Worm (Caenorhabditis elegans) whole organism, L2 larva: ENCODE results near the gene acaa-2.

ENCODE experiments used
- C34F6.9 ChIP-seq: fragments of 150-350 bp; optimal IDR thresholded peaks from 2 replicates; lab custom pipeline; 2014; ENCODE audit warnings: missing biosample characterization, missing genetic modification characterization
- F13H6.1 ChIP-seq: sonication (generic microtip); optimal IDR thresholded peaks from 2 replicates; lab custom pipeline; 2016; ENCODE audit warnings: missing genetic modification characterization, missing compliant biosample characterization
- R02D3.7 ChIP-seq: fragments of 150-350 bp; optimal IDR thresholded peaks from 2 replicates; lab custom pipeline; 2014; ENCODE audit warnings: missing biosample characterization, missing genetic modification characterization
- Y55F3AM.14 ChIP-seq: fragments of 200-800 bp; sonication (Bioruptor generic); optimal IDR thresholded peaks from 2 replicates; lab custom pipeline; 2018; ENCODE audit warnings: mild to moderate bottlenecking, missing genetic modification characterization, missing compliant biosample characterization
- ZK546.5 ChIP-seq: sonication (generic microtip); optimal IDR thresholded peaks from 2 replicates; lab custom pipeline; 2017; ENCODE audit warnings: missing biosample characterization, missing genetic modification characterization
- alr-1 ChIP-seq: fragments of 150-350 bp; optimal IDR thresholded peaks from 2 replicates; lab custom pipeline; 2014; ENCODE audit warnings: missing biosample characterization, missing genetic modification characterization
- aly-2 ChIP-seq: fragments of 150-350 bp; optimal IDR thresholded peaks from 2 replicates; lab custom pipeline; 2014; ENCODE audit warnings: missing biosample characterization, missing genetic modification characterization
- ama-1 ChIP-seq: fragments of 150-350 bp; optimal IDR thresholded peaks from 2 replicates; lab custom pipeline; 2018; ENCODE audit warnings: inconsistent platforms
- blmp-1 ChIP-seq: sonication (generic microtip); optimal IDR thresholded peaks from 2 replicates; lab custom pipeline; 2017; ENCODE audit warnings: missing genetic modification characterization, mild to moderate bottlenecking, missing compliant biosample characterization, antibody characterized with exemption, moderate library complexity; ENCODE audit not compliant: insufficient read depth
- ceh-16 ChIP-seq: fragments of 150-350 bp; optimal IDR thresholded peaks from 2 replicates; lab custom pipeline; 2014; ENCODE audit warnings: missing biosample characterization, missing genetic modification characterization
- ceh-82 ChIP-seq: fragments of 150-350 bp; optimal IDR thresholded peaks from 2 replicates; lab custom pipeline; 2014; ENCODE audit warnings: missing biosample characterization, missing genetic modification characterization
- crh-2 ChIP-seq: sonication (generic microtip); optimal IDR thresholded peaks from 2 replicates; lab custom pipeline; 2017; ENCODE audit warnings: missing biosample characterization, missing genetic modification characterization
- dmd-4 ChIP-seq: sonication (generic microtip); optimal IDR thresholded peaks from 2 replicates; lab custom pipeline; 2017; ENCODE audit warnings: missing biosample characterization, missing genetic modification characterization
- egl-27 ChIP-seq: sonication (generic microtip); optimal IDR thresholded peaks from 3 replicates; lab custom pipeline; 2017; ENCODE audit warnings: missing biosample characterization, missing genetic modification reagents, missing genetic modification characterization
- elt-1 ChIP-seq: fragments of 150-350 bp; optimal IDR thresholded peaks from 2 replicates; lab custom pipeline; 2014; ENCODE audit warnings: missing biosample characterization, missing genetic modification characterization
- elt-3 ChIP-seq: sonication (generic microtip); optimal IDR thresholded peaks from 2 replicates; lab custom pipeline; 2017; ENCODE audit warnings: missing biosample characterization, missing genetic modification characterization
- fos-1 ChIP-seq: fragments of 150-350 bp; optimal IDR thresholded peaks from 2 replicates; lab custom pipeline; 2014; ENCODE audit warnings: missing biosample characterization, missing genetic modification characterization
- gmeb-1 ChIP-seq: fragments of 150-350 bp; optimal IDR thresholded peaks from 2 replicates; lab custom pipeline; 2014; ENCODE audit warnings: missing biosample characterization, missing genetic modification characterization
- lin-11 ChIP-seq: fragments of 150-350 bp; sonication (generic microtip); optimal IDR thresholded peaks from 2 replicates; lab custom pipeline; 2014; ENCODE audit warnings: missing biosample characterization, missing genetic modification characterization, inconsistent platforms, mixed read lengths
- lin-13 ChIP-seq: fragments of 150-350 bp; optimal IDR thresholded peaks from 2 replicates; lab custom pipeline; 2014; ENCODE audit warnings: missing biosample characterization, missing genetic modification reagents, missing genetic modification characterization
- lin-39 ChIP-seq: fragments of 150-350 bp; optimal IDR thresholded peaks from 2 replicates; lab custom pipeline; 2014; ENCODE audit warnings: missing biosample characterization, missing genetic modification reagents, missing genetic modification characterization
- lsy-2 ChIP-seq, 2 experiments: fragments of 150-350 bp in 1 of 2; sonication (generic microtip) in 1 of 2; optimal IDR thresholded peaks; 2 replicates each; lab custom pipeline; 2014 to 2017; ENCODE audit warnings: missing biosample characterization in 2 of 2, missing genetic modification characterization in 2 of 2
- mab-5 ChIP-seq: fragments of 150-350 bp; optimal IDR thresholded peaks from 2 replicates; lab custom pipeline; 2014; ENCODE audit warnings: missing biosample characterization, missing genetic modification characterization
- mbf-1 ChIP-seq: sonication (generic microtip); optimal IDR thresholded peaks from 2 replicates; lab custom pipeline; 2017; ENCODE audit warnings: missing biosample characterization, missing genetic modification characterization
- mdl-1 ChIP-seq, 2 experiments: fragments of 150-350 bp in 1 of 2; sonication (generic microtip) in 1 of 2; optimal IDR thresholded peaks; 2 replicates each; lab custom pipeline; 2017; ENCODE audit warnings: missing biosample characterization in 2 of 2, missing genetic modification characterization in 2 of 2
- nhr-10 ChIP-seq: sonication (generic microtip); optimal IDR thresholded peaks from 2 replicates; lab custom pipeline; 2017; ENCODE audit warnings: missing biosample characterization, missing genetic modification characterization
- nhr-11 ChIP-seq: fragments of 150-350 bp; optimal IDR thresholded peaks from 2 replicates; lab custom pipeline; 2014; ENCODE audit warnings: missing biosample characterization, missing genetic modification characterization
- nhr-12 ChIP-seq: fragments of 150-350 bp; optimal IDR thresholded peaks from 2 replicates; lab custom pipeline; 2014; ENCODE audit warnings: missing biosample characterization, missing genetic modification characterization
- nhr-129 ChIP-seq: fragments of 150-350 bp; optimal IDR thresholded peaks from 2 replicates; lab custom pipeline; 2014; ENCODE audit warnings: missing biosample characterization, missing genetic modification characterization
- nhr-21 ChIP-seq: fragments of 150-350 bp; optimal IDR thresholded peaks from 2 replicates; lab custom pipeline; 2014; ENCODE audit warnings: missing biosample characterization, missing genetic modification characterization
- nhr-23 ChIP-seq: fragments of 150-350 bp; optimal IDR thresholded peaks from 2 replicates; lab custom pipeline; 2014; ENCODE audit warnings: missing biosample characterization, missing genetic modification reagents, missing genetic modification characterization
- nhr-237 ChIP-seq: fragments of 150-350 bp; optimal IDR thresholded peaks from 2 replicates; lab custom pipeline; 2014; ENCODE audit warnings: missing biosample characterization, missing genetic modification characterization
- nhr-25 ChIP-seq: fragments of 150-350 bp; sonication (generic microtip); optimal IDR thresholded peaks from 3 replicates; lab custom pipeline; 2014; ENCODE audit warnings: missing biosample characterization, missing genetic modification characterization
- nhr-6 ChIP-seq: fragments of 150-350 bp; optimal IDR thresholded peaks from 2 replicates; lab custom pipeline; 2014; ENCODE audit warnings: missing biosample characterization, missing genetic modification characterization
- nhr-77 ChIP-seq: fragments of 150-350 bp; optimal IDR thresholded peaks from 2 replicates; lab custom pipeline; 2014; ENCODE audit warnings: missing biosample characterization, missing genetic modification characterization
- peb-1 ChIP-seq: fragments of 150-350 bp; optimal IDR thresholded peaks from 2 replicates; lab custom pipeline; 2014; ENCODE audit warnings: missing biosample characterization, missing genetic modification characterization
- sem-4 ChIP-seq: fragments of 150-350 bp; optimal IDR thresholded peaks from 2 replicates; lab custom pipeline; 2014; ENCODE audit warnings: missing biosample characterization, missing genetic modification reagents, missing genetic modification characterization
- skn-1 ChIP-seq: sonication (generic microtip); optimal IDR thresholded peaks from 2 replicates; lab custom pipeline; 2017; ENCODE audit warnings: missing biosample characterization, missing genetic modification characterization
- sma-3 ChIP-seq: sonication (generic microtip); optimal IDR thresholded peaks from 2 replicates; lab custom pipeline; 2016; ENCODE audit warnings: missing genetic modification reagents, missing genetic modification characterization, missing compliant biosample characterization
- sma-9 ChIP-seq, 2 experiments: fragments of 150-350 bp in 1 of 2; sonication (generic microtip) in 1 of 2; optimal IDR thresholded peaks; 2 replicates each; lab custom pipeline; 2014 to 2016; ENCODE audit warnings: missing genetic modification characterization in 2 of 2, mild to moderate bottlenecking in 1 of 2, missing biosample characterization in 1 of 2, missing compliant biosample characterization in 1 of 2, missing genetic modification reagents in 1 of 2, moderate library complexity in 1 of 2
- snpc-4 ChIP-seq: fragments of 150-350 bp; optimal IDR thresholded peaks from 2 replicates; lab custom pipeline; 2014; ENCODE audit warnings: missing biosample characterization, missing genetic modification characterization
- unc-39 ChIP-seq: fragments of 150-350 bp; optimal IDR thresholded peaks from 2 replicates; lab custom pipeline; 2014; ENCODE audit warnings: missing biosample characterization, missing genetic modification characterization
- unc-55 ChIP-seq: fragments of 150-350 bp; sonication (generic microtip); optimal IDR thresholded peaks from 3 replicates; lab custom pipeline; 2014; ENCODE audit warnings: missing biosample characterization, missing genetic modification reagents, missing genetic modification characterization
- unc-62 ChIP-seq: fragments of 150-350 bp; optimal IDR thresholded peaks from 2 replicates; lab custom pipeline; 2014; ENCODE audit warnings: missing biosample characterization, missing genetic modification reagents, missing genetic modification characterization
- zag-1 ChIP-seq: fragments of 150-350 bp; optimal IDR thresholded peaks from 2 replicates; lab custom pipeline; 2014; ENCODE audit warnings: missing biosample characterization, missing genetic modification characterization
- ztf-1 ChIP-seq: fragments of 200-800 bp; sonication (Bioruptor generic); conservative IDR thresholded peaks from 2 replicates; pipeline ENCODE4 v1.3.6; 2022; ENCODE audit warnings: missing genetic modification characterization, missing compliant biosample characterization
- ztf-11 ChIP-seq: sonication (generic microtip); optimal IDR thresholded peaks from 2 replicates; lab custom pipeline; 2017; ENCODE audit warnings: missing biosample characterization, missing genetic modification characterization
- ztf-4 ChIP-seq: fragments of 150-350 bp; optimal IDR thresholded peaks from 2 replicates; lab custom pipeline; 2014; ENCODE audit warnings: missing biosample characterization, missing genetic modification characterization

acaa-2 gene

DNA sequence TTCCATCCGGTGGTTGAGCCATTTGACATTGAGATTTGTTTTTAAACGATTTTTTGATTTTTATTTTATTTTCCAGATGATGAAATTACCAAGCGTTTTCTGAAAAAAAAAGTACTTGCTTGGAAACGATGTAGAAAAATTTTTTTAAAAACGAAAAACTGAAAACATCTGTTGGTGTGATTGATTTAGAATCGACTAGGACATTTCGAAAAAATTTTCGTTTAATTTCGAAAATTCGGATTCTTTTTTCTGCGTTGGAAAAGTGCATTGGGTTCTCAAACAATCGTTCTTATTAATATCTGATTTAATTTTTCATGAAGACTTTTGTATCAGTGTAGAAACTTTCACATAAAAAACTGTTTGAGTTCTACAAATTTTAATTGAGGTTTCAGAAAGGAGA is 14.5 kb downstream of the acaa-2 start, which contains the start of gene F53A2.9:
TSS of gene F53A2.9 (minus strand) at position 101 of the 400 bp plus-strand sequence.
- TF ChIP-seq unc-62 (GFP tag; lab: Kevin White, UChicago) (no peak), ztf-1 (no peak), nhr-21 (tag; lab: Kevin White, UChicago) (no peak), blmp-1 (tag; lab: Kevin White, UChicago) (no peak), elt-3 (tag; lab: Kevin White, UChicago) (no peak), Y55F3AM.14 (no peak), dmd-4 (tag; lab: Kevin White, UChicago) (no peak), nhr-10 (tag; lab: Kevin White, UChicago) (no peak), C34F6.9 (tag; lab: Kevin White, UChicago) (no peak), mbf-1 (tag; lab: Kevin White, UChicago) (no peak), nhr-129 (no peak), mab-5 (no peak), gmeb-1 (tag; lab: Kevin White, UChicago) (no peak), peb-1 (tag; lab: Kevin White, UChicago) (no peak), zag-1 (tag; lab: Kevin White, UChicago) (no peak), nhr-25 (tag; lab: Kevin White, UChicago) (no peak), nhr-12 (tag; lab: Kevin White, UChicago) (no peak), nhr-23 (tag; lab: Kevin White, UChicago) (no peak), aly-2 (tag; lab: Kevin White, UChicago) (no peak)

DNA sequence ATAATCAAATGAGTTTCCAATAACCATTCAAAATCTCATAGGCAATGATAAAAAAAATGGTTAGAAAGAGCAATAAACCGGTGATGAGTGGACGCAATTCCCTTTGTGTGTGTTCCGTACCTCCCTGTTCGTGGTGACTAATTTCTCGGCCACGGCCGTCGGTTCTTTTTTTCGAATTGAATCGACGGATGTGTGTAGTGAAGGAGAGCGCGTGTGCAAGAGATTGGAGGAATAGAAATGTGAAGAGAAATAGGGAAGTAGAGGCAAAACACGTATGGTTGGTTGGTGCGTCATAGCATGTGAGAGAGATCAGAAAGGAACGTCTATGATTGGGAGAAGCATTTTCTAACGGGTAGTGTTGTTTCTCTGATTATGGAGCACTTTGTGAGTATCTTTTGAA is 15.1 kb downstream of the acaa-2 start:
- TF ChIP-seq Y55F3AM.14, result no peak
- no peak for TF ChIP-seq elt-3 (tag; lab: Kevin White, UChicago)
- TF ChIP-seq nhr-23 (tag; lab: Kevin White, UChicago), result no peak
- no peak for TF ChIP-seq ceh-16 (tag; lab: Kevin White, UChicago)
- peak; percentile 74 for TF ChIP-seq nhr-129
- peak; percentile 59 for TF ChIP-seq unc-55
- TF ChIP-seq egl-27 (tag; lab: Kevin White, UChicago), result no peak
- no peak for TF ChIP-seq ama-1 (lab: Kevin White, UChicago)
- TF ChIP-seq nhr-10 (tag; lab: Kevin White, UChicago), result no peak
- TF ChIP-seq crh-2 (tag; lab: Kevin White, UChicago), result peak; percentile 25
- no peak for TF ChIP-seq sem-4 (tag; lab: Kevin White, UChicago)
- TF ChIP-seq ZK546.5, result no peak
- no peak for TF ChIP-seq skn-1 (tag; lab: Kevin White, UChicago)
- peak; percentile 99 for TF ChIP-seq fos-1
- peak; percentile 32 for TF ChIP-seq nhr-21 (tag; lab: Kevin White, UChicago)
- peak; percentile 21 for TF ChIP-seq lin-11 (tag; lab: Kevin White, UChicago)
- no peak for TF ChIP-seq unc-39 (tag; lab: Kevin White, UChicago)
- peak; percentile 5 to 23 for TF ChIP-seq mdl-1 (tag; optimal IDR thresholded peaks at IDR 0.05; lab: Kevin White, UChicago)
- no peak for TF ChIP-seq mab-5
- peak; percentile 16 for TF ChIP-seq lin-13 (GFP tag; lab: Kevin White, UChicago)
- no peak for TF ChIP-seq elt-1
- TF ChIP-seq ceh-82, result no peak
- TF ChIP-seq sma-3 (GFP tag; lab: Kevin White, UChicago), result no peak
- peak; percentile 86 for TF ChIP-seq C34F6.9 (tag; lab: Kevin White, UChicago)
- TF ChIP-seq snpc-4 (tag; lab: Kevin White, UChicago), result no peak
- no peak for TF ChIP-seq peb-1 (tag; lab: Kevin White, UChicago)
- no peak for TF ChIP-seq nhr-12 (tag; lab: Kevin White, UChicago)
- no peak for TF ChIP-seq gmeb-1 (tag; lab: Kevin White, UChicago)
- TF ChIP-seq dmd-4 (tag; lab: Kevin White, UChicago), result no peak
- peak; percentile 56 for TF ChIP-seq nhr-25 (tag; lab: Kevin White, UChicago)
- no peak for TF ChIP-seq zag-1 (tag; lab: Kevin White, UChicago)
- no peak for TF ChIP-seq nhr-11 (tag; lab: Kevin White, UChicago)
- no peak for TF ChIP-seq mbf-1 (tag; lab: Kevin White, UChicago)
- no peak for TF ChIP-seq blmp-1 (tag; lab: Kevin White, UChicago)
- TF ChIP-seq R02D3.7 (tag; lab: Kevin White, UChicago), result no peak
- no peak for TF ChIP-seq unc-62 (GFP tag; lab: Kevin White, UChicago)
- peak in 1 of 2 experiments; percentile 65 for TF ChIP-seq lsy-2 (tag; optimal IDR thresholded peaks at IDR 0.05; lab: Kevin White, UChicago)
- no peak for TF ChIP-seq nhr-6
- TF ChIP-seq nhr-237, result no peak
- TF ChIP-seq ztf-4, result no peak
- TF ChIP-seq nhr-77 (tag; lab: Kevin White, UChicago), result no peak
- TF ChIP-seq sma-9 (GFP tag; optimal IDR thresholded peaks at IDR 0.05; lab: Kevin White, UChicago), result peak; percentile 37
- TF ChIP-seq sma-9 (tag; optimal IDR thresholded peaks at IDR 0.05; lab: Kevin White, UChicago), result no peak
- no peak for TF ChIP-seq ztf-1
- no peak for TF ChIP-seq aly-2 (tag; lab: Kevin White, UChicago)
- TF ChIP-seq lin-39 (tag; lab: Kevin White, UChicago), result no peak
- TF ChIP-seq ztf-11, result no peak
- TF ChIP-seq F13H6.1 (tag; lab: Kevin White, UChicago), result no peak
- TF ChIP-seq alr-1 (tag; lab: Kevin White, UChicago), result no peak
- TF ChIP-seq, all 48 proteins: peak for 12
